Fruit fly (Drosophila melanogaster) whole organism, prepupa: ENCODE results near the gene CG5909.

Experiments used
- Blimp-1 ChIP-seq: fragments of 200-800 bp; sonication (Bioruptor generic); optimal IDR thresholded peaks from 3 replicates; lab custom pipeline; 2017; ENCODE audit warnings: missing biosample characterization, missing genetic modification characterization, mild to moderate bottlenecking, moderate library complexity, missing genetic modification reagents
- CG10631 ChIP-seq: fragments of 200-800 bp; sonication (Bioruptor generic); optimal IDR thresholded peaks from 2 replicates; lab custom pipeline; 2016; ENCODE audit warnings: missing biosample characterization, missing genetic modification characterization
- CG10669 ChIP-seq: fragments of 200-800 bp; sonication (Bioruptor generic); optimal IDR thresholded peaks from 3 replicates; lab custom pipeline; 2018; ENCODE audit warnings: missing biosample characterization, mild to moderate bottlenecking, missing genetic modification characterization, moderate library complexity
- CG11294 ChIP-seq: fragments of 200-800 bp; sonication (Bioruptor generic); IDR thresholded peaks from 2 replicates; pipeline ENCODE4 v1.3.6; 2022; ENCODE audit warnings: missing biosample characterization, missing genetic modification characterization
- CG11762 ChIP-seq: fragments of 200-800 bp; sonication (Bioruptor generic); optimal IDR thresholded peaks from 3 replicates; lab custom pipeline; 2016; ENCODE audit warnings: missing biosample characterization, missing genetic modification characterization; ENCODE audit not compliant: insufficient read depth
- CG15336 ChIP-seq: fragments of 200-800 bp; sonication (Bioruptor generic); IDR thresholded peaks from 2 replicates; pipeline ENCODE4 v1.3.6; 2022; ENCODE audit warnings: missing biosample characterization, missing genetic modification characterization
- CG1621 ChIP-seq: fragments of 200-800 bp; sonication (Bioruptor generic); optimal IDR thresholded peaks from 3 replicates; lab custom pipeline; 2018; ENCODE audit warnings: missing biosample characterization, mild to moderate bottlenecking, missing genetic modification characterization
- CG16779 ChIP-seq: fragments of 200-800 bp; sonication (Bioruptor generic); optimal IDR thresholded peaks from 3 replicates; lab custom pipeline; 2017; ENCODE audit warnings: missing biosample characterization, mild to moderate bottlenecking, missing genetic modification characterization
- CG3032 ChIP-seq: fragments of 200-800 bp; optimal IDR thresholded peaks from 2 replicates; lab custom pipeline; 2019; ENCODE audit warnings: missing biosample characterization, mild to moderate bottlenecking, missing genetic modification characterization, moderate library complexity
- CG31627 ChIP-seq: fragments of 200-800 bp; sonication (Bioruptor generic); optimal IDR thresholded peaks from 3 replicates; lab custom pipeline; 2016; ENCODE audit warnings: missing biosample characterization, missing genetic modification characterization
- CG34406 ChIP-seq: fragments of 200-800 bp; sonication (Bioruptor generic); optimal IDR thresholded peaks from 3 replicates; lab custom pipeline; 2016; ENCODE audit warnings: missing biosample characterization, missing genetic modification characterization
- CG6163 ChIP-seq: fragments of 200-800 bp; sonication (Bioruptor generic); IDR thresholded peaks from 3 replicates; pipeline ENCODE4 v1.3.6; 2022; ENCODE audit warnings: missing biosample characterization, missing genetic modification characterization
- CG6808 ChIP-seq: fragments of 200-800 bp; sonication (Bioruptor generic); optimal IDR thresholded peaks from 3 replicates; lab custom pipeline; 2017; ENCODE audit warnings: missing biosample characterization, missing genetic modification characterization, mild to moderate bottlenecking, moderate library complexity, missing genetic modification reagents
- CG6854 ChIP-seq: fragments of 200-800 bp; sonication (Bioruptor generic); optimal IDR thresholded peaks from 2 replicates; lab custom pipeline; 2017; ENCODE audit warnings: missing biosample characterization, mild to moderate bottlenecking, missing genetic modification characterization
- CG7368 ChIP-seq: fragments of 200-800 bp; sonication (Bioruptor generic); optimal IDR thresholded peaks from 3 replicates; lab custom pipeline; 2016; ENCODE audit warnings: missing biosample characterization, missing genetic modification characterization
- CG8319 ChIP-seq: fragments of 200-800 bp; sonication (Bioruptor generic); optimal IDR thresholded peaks from 3 replicates; lab custom pipeline; 2016; ENCODE audit warnings: missing biosample characterization, missing genetic modification characterization
- CG8632 ChIP-seq: fragments of 200-800 bp; sonication (Bioruptor generic); optimal IDR thresholded peaks from 3 replicates; lab custom pipeline; 2016; ENCODE audit warnings: missing biosample characterization, missing genetic modification characterization
- CG9139 ChIP-seq: fragments of 200-800 bp; sonication (Bioruptor generic); optimal IDR thresholded peaks from 3 replicates; lab custom pipeline; 2017; ENCODE audit warnings: missing biosample characterization, mild to moderate bottlenecking, missing genetic modification characterization
- Eip75B ChIP-seq: fragments of 200-800 bp; sonication (Bioruptor generic); optimal IDR thresholded peaks from 3 replicates; lab custom pipeline; 2016; ENCODE audit warnings: missing biosample characterization, missing genetic modification characterization
- Eip78C ChIP-seq: fragments of 200-800 bp; sonication (Bioruptor generic); peaks from one replicate; lab custom pipeline; 2016; ENCODE audit warnings: missing biosample characterization, missing genetic modification characterization
- Ets96B ChIP-seq: fragments of 200-800 bp; optimal IDR thresholded peaks from 2 replicates; lab custom pipeline; 2019; ENCODE audit warnings: missing biosample characterization, mild to moderate bottlenecking, missing genetic modification characterization, moderate library complexity
- Gug ChIP-seq: fragments of 200-800 bp; sonication (Bioruptor generic); IDR thresholded peaks from 2 replicates; pipeline ENCODE4 v1.3.6; 2022; ENCODE audit warnings: missing biosample characterization, missing genetic modification characterization
- Hr38 ChIP-seq: sonication (Bioruptor generic); optimal IDR thresholded peaks from 2 replicates; lab custom pipeline; 2016; ENCODE audit warnings: missing biosample characterization, missing genetic modification characterization
- Hr4 ChIP-seq: fragments of 200-800 bp; sonication (Bioruptor generic); optimal IDR thresholded peaks from 3 replicates; lab custom pipeline; 2016; ENCODE audit warnings: missing biosample characterization, missing genetic modification characterization
- Met ChIP-seq: fragments of 200-800 bp; sonication (Bioruptor generic); optimal IDR thresholded peaks from 3 replicates; lab custom pipeline; 2016; ENCODE audit warnings: missing biosample characterization, missing genetic modification characterization
- Smox ChIP-seq: fragments of 200-800 bp; sonication (Bioruptor generic); optimal IDR thresholded peaks from 3 replicates; lab custom pipeline; 2016; ENCODE audit warnings: missing biosample characterization, missing genetic modification characterization
- Sox102F ChIP-seq: fragments of 200-800 bp; sonication (Bioruptor generic); optimal IDR thresholded peaks from 2 replicates; lab custom pipeline; 2016; ENCODE audit warnings: missing biosample characterization, mild to moderate bottlenecking, missing genetic modification characterization
- Sox14 ChIP-seq: fragments of 200-800 bp; sonication (Bioruptor generic); optimal IDR thresholded peaks from 3 replicates; lab custom pipeline; 2016; ENCODE audit warnings: missing biosample characterization, missing genetic modification characterization
- achi ChIP-seq: fragments of 200-800 bp; sonication (Bioruptor generic); optimal IDR thresholded peaks from 3 replicates; lab custom pipeline; 2016; ENCODE audit warnings: missing biosample characterization, missing genetic modification characterization
- dsx ChIP-seq: fragments of 200-800 bp; optimal IDR thresholded peaks from 3 replicates; lab custom pipeline; 2019; ENCODE audit warnings: missing biosample characterization, mild to moderate bottlenecking, missing genetic modification characterization, moderate library complexity; ENCODE audit not compliant: poor library complexity, severe bottlenecking
- esn ChIP-seq: fragments of 200-800 bp; sonication (Bioruptor generic); optimal IDR thresholded peaks from 2 replicates; lab custom pipeline; 2016; ENCODE audit warnings: missing biosample characterization, mild to moderate bottlenecking, missing genetic modification characterization, moderate library complexity
- fd59A ChIP-seq: fragments of 200-800 bp; sonication (Bioruptor generic); optimal IDR thresholded peaks from 2 replicates; lab custom pipeline; 2017; ENCODE audit warnings: missing biosample characterization, mild to moderate bottlenecking, missing genetic modification characterization, missing genetic modification reagents
- fkh ChIP-seq: fragments of 200-800 bp; sonication (Bioruptor generic); optimal IDR thresholded peaks from 3 replicates; lab custom pipeline; 2017; ENCODE audit warnings: missing biosample characterization, mild to moderate bottlenecking, missing genetic modification characterization, moderate library complexity
- lz ChIP-seq: fragments of 200-800 bp; sonication (Bioruptor generic); optimal IDR thresholded peaks from 3 replicates; lab custom pipeline; 2016; ENCODE audit warnings: missing biosample characterization, missing genetic modification characterization
- pdm3 ChIP-seq: fragments of 200-800 bp; sonication (Bioruptor generic); optimal IDR thresholded peaks from 3 replicates; lab custom pipeline; 2016; ENCODE audit warnings: missing biosample characterization, missing genetic modification characterization
- salr ChIP-seq, 2 experiments: fragments of 200-800 bp; sonication (Bioruptor generic); optimal IDR thresholded peaks; 3 replicates each; lab custom pipeline; 2016 to 2018; ENCODE audit warnings: missing biosample characterization in 2 of 2, missing genetic modification characterization in 2 of 2, mild to moderate bottlenecking in 1 of 2
- spab ChIP-seq: fragments of 200-800 bp; sonication (Bioruptor generic); optimal IDR thresholded peaks from 2 replicates; lab custom pipeline; 2017; ENCODE audit warnings: missing biosample characterization, mild to moderate bottlenecking, missing genetic modification characterization, missing genetic modification reagents
- svp ChIP-seq: fragments of 200-800 bp; sonication (Bioruptor generic); peaks from one replicate; lab custom pipeline; 2016; ENCODE audit warnings: missing biosample characterization, missing genetic modification characterization
- topi ChIP-seq: fragments of 200-800 bp; sonication (Bioruptor generic); optimal IDR thresholded peaks from 3 replicates; lab custom pipeline; 2016; ENCODE audit warnings: missing biosample characterization, missing genetic modification characterization
- vri ChIP-seq: fragments of 200-800 bp; sonication (Bioruptor generic); optimal IDR thresholded peaks from 3 replicates; lab custom pipeline; 2016; ENCODE audit warnings: missing biosample characterization, mild to moderate bottlenecking, missing genetic modification characterization

CG5909 gene

dm6 chr3R:27150685-27151515 is 10.1 kb upstream of the CG5909 start, which contains the start of gene CG6051 (continued):
- TF ChIP-seq CG11762 (GFP tag; lab: Kevin White, UChicago): no peak
- TF ChIP-seq fkh (GFP tag; lab: Kevin White, UChicago): peak; percentile 52
- peak; percentile 24 for TF ChIP-seq esn
- TF ChIP-seq spab (GFP tag; lab: Kevin White, UChicago): no peak
- no peak for TF ChIP-seq CG8632 (GFP tag; lab: Kevin White, UChicago)
- peak; percentile 54 for TF ChIP-seq Hr4
- TF ChIP-seq CG34406 (GFP tag; lab: Kevin White, UChicago): peak; percentile 16
- TF ChIP-seq CG11294 (GFP tag; lab: Robert Waterston, UW): no peak
- peak; percentile 34 for TF ChIP-seq Sox14 (GFP tag; lab: Kevin White, UChicago)
- no peak for TF ChIP-seq CG15336 (GFP tag; lab: Robert Waterston, UW)
- TF ChIP-seq Gug (GFP tag; lab: Robert Waterston, UW): no peak
- peak; percentile 29 for TF ChIP-seq pdm3 (GFP tag; lab: Kevin White, UChicago)
- TF ChIP-seq salr (GFP tag; optimal IDR thresholded peaks at IDR 0.05; lab: Kevin White, UChicago): peak; percentile 7
- TF ChIP-seq Eip75B: peak; percentile 28
- TF ChIP-seq Sox102F (GFP tag; lab: Kevin White, UChicago): no peak
- no peak for TF ChIP-seq CG6163 (GFP tag; lab: Robert Waterston, UW)
- no peak for TF ChIP-seq Blimp-1
- TF ChIP-seq CG10669 (GFP tag; lab: Kevin White, UChicago): no peak
- peak; percentile 41 for TF ChIP-seq CG10631
- no peak for TF ChIP-seq Hr38 (GFP tag; lab: Kevin White, UChicago)
- no peak for TF ChIP-seq Ets96B (tag; lab: Kevin White, UChicago)
- peak; percentile 84 for TF ChIP-seq svp (GFP tag; lab: Kevin White, UChicago)
- TF ChIP-seq vri (GFP tag; lab: Kevin White, UChicago): peak; percentile 36
- TF ChIP-seq Eip78C (GFP tag; lab: Kevin White, UChicago): peak; percentile 44
- TF ChIP-seq CG16779 (tag; lab: Kevin White, UChicago): peak; percentile 37
- no peak for TF ChIP-seq CG7368 (GFP tag; lab: Kevin White, UChicago)
- TF ChIP-seq fd59A (GFP tag; lab: Kevin White, UChicago): no peak
- no peak for TF ChIP-seq CG9139 (GFP tag; lab: Kevin White, UChicago)
- TF ChIP-seq CG3032: peak; percentile 37
- TF ChIP-seq lz: peak; percentile 58
- TF ChIP-seq CG6808 (GFP tag; lab: Kevin White, UChicago): peak; percentile 21
- TF ChIP-seq topi (GFP tag; lab: Kevin White, UChicago): peak; percentile 35
- peak; percentile 37 for TF ChIP-seq achi (GFP tag; lab: Kevin White, UChicago)
- peak; percentile 66 for TF ChIP-seq CG6854 (GFP tag; lab: Kevin White, UChicago)
- peak; percentile 41 for TF ChIP-seq Smox (GFP tag; lab: Kevin White, UChicago)
- peak; percentile 7 for TF ChIP-seq dsx

- TF ChIP-seq CG1621 (tag; lab: Kevin White, UChicago) (peak; percentile 100), CG11762 (GFP tag; lab: Kevin White, UChicago) (no peak), CG6163 (GFP tag; lab: Robert Waterston, UW) (no peak; the same call in 1 of the 3 replicates), Met (GFP tag; lab: Kevin White, UChicago) (no peak), CG31627 (GFP tag; lab: Kevin White, UChicago) (no peak), lz (no peak), CG8319 (GFP tag; lab: Kevin White, UChicago) (no peak)
- TF ChIP-seq, all 60 proteins: peak for 1
These were observed 9.5 kb upstream of the CG5909 start, which contains the start of gene Men-b for dm6 chr3R:27151516-27151823. TSS of gene Men-b (plus strand) at chr3R:27151662.
